Worm (Caenorhabditis elegans) whole organism, late embryonic: ENCODE results near the gene Y66D12A.21.

Experiments
- ahr-1 ChIP-seq: sonication (generic microtip); optimal IDR thresholded peaks from 2 replicates; lab custom pipeline; 2016; ENCODE audit warnings: missing genetic modification characterization, missing compliant biosample characterization
- ama-1 ChIP-seq: fragments of 150-350 bp; optimal IDR thresholded peaks from 2 replicates; lab custom pipeline; 2014
- ceh-14 ChIP-seq: sonication (generic microtip); optimal IDR thresholded peaks from 2 replicates; lab custom pipeline; 2016; ENCODE audit warnings: missing genotype, missing genetic modification characterization, missing compliant biosample characterization
- ceh-24 ChIP-seq: sonication (generic microtip); optimal IDR thresholded peaks from 2 replicates; lab custom pipeline; 2016; ENCODE audit warnings: mild to moderate bottlenecking, missing genetic modification characterization, missing compliant biosample characterization
- ceh-45 ChIP-seq: fragments of 200-800 bp; sonication (Bioruptor generic); IDR thresholded peaks from 2 replicates; pipeline ENCODE4 v1.3.6; 2022; ENCODE audit warnings: missing genetic modification reagents, missing genetic modification characterization, missing compliant biosample characterization
- ceh-9 ChIP-seq: sonication (generic microtip); optimal IDR thresholded peaks from 2 replicates; lab custom pipeline; 2016; ENCODE audit warnings: mild to moderate bottlenecking, missing genetic modification characterization, inconsistent platforms, missing compliant biosample characterization
- ets-4 ChIP-seq: sonication (generic microtip); optimal IDR thresholded peaks from 2 replicates; lab custom pipeline; 2016; ENCODE audit warnings: missing genetic modification characterization, missing compliant biosample characterization
- fkh-10 ChIP-seq: fragments of 150-350 bp; optimal IDR thresholded peaks from 2 replicates; lab custom pipeline; 2014; ENCODE audit warnings: missing biosample characterization, missing genetic modification reagents, missing genetic modification characterization
- gmeb-2 ChIP-seq: sonication (generic microtip); optimal IDR thresholded peaks from 2 replicates; lab custom pipeline; 2016; ENCODE audit warnings: missing genetic modification characterization, inconsistent platforms, missing compliant biosample characterization
- hlh-15 ChIP-seq: sonication (generic microtip); optimal IDR thresholded peaks from 2 replicates; lab custom pipeline; 2016; ENCODE audit warnings: missing genetic modification characterization, missing compliant biosample characterization
- pat-9 ChIP-seq: fragments of 200-800 bp; sonication (Bioruptor generic); optimal IDR thresholded peaks from 2 replicates; lab custom pipeline; 2018; ENCODE audit warnings: mild to moderate bottlenecking, missing genetic modification characterization, moderate library complexity, missing compliant biosample characterization
- pqm-1 ChIP-seq: sonication (generic microtip); optimal IDR thresholded peaks from 2 replicates; lab custom pipeline; 2016; ENCODE audit warnings: missing genetic modification characterization, missing compliant biosample characterization
- tbx-2 ChIP-seq: sonication (generic microtip); optimal IDR thresholded peaks from 2 replicates; lab custom pipeline; 2016; ENCODE audit warnings: missing genetic modification characterization, missing compliant biosample characterization
- unc-55 ChIP-seq: sonication (generic microtip); optimal IDR thresholded peaks from 2 replicates; lab custom pipeline; 2017; ENCODE audit warnings: missing biosample characterization, missing genetic modification reagents, missing genetic modification characterization

- no peak for TF ChIP-seq hlh-15 (tag; lab: Kevin White, UChicago)
- TF ChIP-seq gmeb-2 (tag; lab: Kevin White, UChicago): no peak
- no peak for TF ChIP-seq ahr-1 (tag; lab: Kevin White, UChicago)
- no peak for TF ChIP-seq tbx-2 (tag; lab: Kevin White, UChicago)
- no peak for TF ChIP-seq ceh-14 (tag; lab: Kevin White, UChicago)
- TF ChIP-seq fkh-10 (GFP tag; lab: Kevin White, UChicago): no peak
- TF ChIP-seq unc-55: no peak
- no peak for TF ChIP-seq ceh-24
- TF ChIP-seq ets-4 (tag; lab: Kevin White, UChicago): no peak
- TF ChIP-seq pqm-1 (tag; lab: Kevin White, UChicago): no peak
- no peak for TF ChIP-seq ceh-9 (tag; lab: Kevin White, UChicago)
- TF ChIP-seq ceh-45 (GFP tag; lab: Robert Waterston, UW): no peak
- TF ChIP-seq ama-1: no peak
- no peak for TF ChIP-seq pat-9
Measured at ce11 chrIII:11463726-11464125, 41.4 kb downstream of the Y66D12A.21 start.
